Fruit fly (Drosophila melanogaster) whole organism, pupa: ENCODE measurements around the gene CG33223.
A peak's percentile ranks its signal among the peaks of the same experiment; 100 is the strongest.

ENCODE experiments used
- CG10348 ChIP-seq: fragments of 200-800 bp; sonication (Bioruptor generic); IDR thresholded peaks from 2 replicates; pipeline ENCODE4 v1.3.6; 2022; ENCODE audit warnings: missing biosample characterization, missing genetic modification characterization
- CG12605 ChIP-seq: fragments of 200-800 bp; sonication (Bioruptor generic); IDR thresholded peaks from 2 replicates; pipeline ENCODE4 v1.3.6; 2022; ENCODE audit warnings: missing biosample characterization, missing genetic modification characterization
- CG13204 ChIP-seq: fragments of 200-800 bp; sonication (Bioruptor generic); optimal IDR thresholded peaks from 2 replicates; lab custom pipeline; 2018; ENCODE audit warnings: missing biosample characterization, mild to moderate bottlenecking, missing genetic modification characterization, moderate library complexity
- CG14655 ChIP-seq: fragments of 200-800 bp; sonication (Bioruptor generic); optimal IDR thresholded peaks from 3 replicates; lab custom pipeline; 2017; ENCODE audit warnings: mild to moderate bottlenecking, missing biosample characterization, missing genetic modification reagents, missing genetic modification characterization
- CG15710 ChIP-seq: fragments of 200-800 bp; sonication (Bioruptor generic); optimal IDR thresholded peaks from 2 replicates; lab custom pipeline; 2018; ENCODE audit warnings: missing biosample characterization, mild to moderate bottlenecking, missing genetic modification characterization, moderate library complexity
- CG17806 ChIP-seq: fragments of 200-800 bp; sonication (Bioruptor generic); optimal IDR thresholded peaks from 2 replicates; lab custom pipeline; 2018; ENCODE audit warnings: missing biosample characterization, mild to moderate bottlenecking, missing genetic modification characterization, moderate library complexity
- CG32121 ChIP-seq: fragments of 200-800 bp; sonication (Bioruptor generic); IDR thresholded peaks from 2 replicates; pipeline ENCODE4 v1.3.6; 2022; ENCODE audit warnings: missing biosample characterization, missing genetic modification characterization
- CG34367 ChIP-seq: fragments of 200-800 bp; sonication (Bioruptor generic); optimal IDR thresholded peaks from 2 replicates; lab custom pipeline; 2018; ENCODE audit warnings: missing biosample characterization, mild to moderate bottlenecking, missing genetic modification characterization
- CG4496 ChIP-seq: fragments of 200-800 bp; sonication (Bioruptor generic); IDR thresholded peaks from 3 replicates; pipeline ENCODE4 v1.3.6; 2022; ENCODE audit warnings: missing biosample characterization, missing genetic modification characterization
- CG8159 ChIP-seq: fragments of 200-800 bp; sonication (Bioruptor generic); optimal IDR thresholded peaks from 3 replicates; lab custom pipeline; 2018; ENCODE audit warnings: missing biosample characterization, mild to moderate bottlenecking, missing genetic modification characterization, moderate library complexity
- CG8301 ChIP-seq: fragments of 200-800 bp; sonication (Bioruptor generic); optimal IDR thresholded peaks from 2 replicates; lab custom pipeline; 2018; ENCODE audit warnings: missing biosample characterization, mild to moderate bottlenecking, missing genetic modification characterization
- CG9948 ChIP-seq: fragments of 200-800 bp; sonication (Bioruptor generic); optimal IDR thresholded peaks from 2 replicates; lab custom pipeline; 2018; ENCODE audit warnings: missing biosample characterization, mild to moderate bottlenecking, missing genetic modification characterization, moderate library complexity
- D1 ChIP-seq: fragments of 200-800 bp; sonication (Bioruptor generic); optimal IDR thresholded peaks from 2 replicates; lab custom pipeline; 2018; ENCODE audit warnings: missing biosample characterization, mild to moderate bottlenecking, missing genetic modification characterization, moderate library complexity
- EcR ChIP-seq: fragments of 200-800 bp; sonication (Bioruptor generic); optimal IDR thresholded peaks from 3 replicates; lab custom pipeline; 2019; ENCODE audit warnings: missing biosample characterization, missing genetic modification characterization, mild to moderate bottlenecking, moderate library complexity, missing genetic modification reagents
- Ets98B ChIP-seq: fragments of 200-800 bp; sonication (Bioruptor generic); IDR thresholded peaks from 2 replicates; pipeline ENCODE4 v1.3.6; 2022; ENCODE audit warnings: missing biosample characterization, missing genetic modification characterization
- Pif1A ChIP-seq: fragments of 200-800 bp; sonication (Bioruptor generic); optimal IDR thresholded peaks from 3 replicates; lab custom pipeline; 2016; ENCODE audit warnings: missing biosample characterization, missing genetic modification characterization
- Pif1B ChIP-seq: fragments of 200-800 bp; sonication (Bioruptor generic); optimal IDR thresholded peaks from 3 replicates; lab custom pipeline; 2016; ENCODE audit warnings: missing biosample characterization, missing genetic modification characterization
- Snoo ChIP-seq: fragments of 200-800 bp; sonication (Bioruptor generic); optimal IDR thresholded peaks from 3 replicates; lab custom pipeline; 2017; ENCODE audit warnings: missing biosample characterization, mild to moderate bottlenecking, missing genetic modification characterization, inconsistent platforms
- fd96Ca ChIP-seq: fragments of 200-800 bp; sonication (Bioruptor generic); IDR thresholded peaks from 3 replicates; pipeline ENCODE4 v1.3.6; 2022; ENCODE audit warnings: missing biosample characterization, missing genetic modification characterization
- gl ChIP-seq: fragments of 200-800 bp; sonication (Bioruptor generic); optimal IDR thresholded peaks from 2 replicates; lab custom pipeline; 2018; ENCODE audit warnings: missing biosample characterization, mild to moderate bottlenecking, missing genetic modification characterization
- rn ChIP-seq: fragments of 200-800 bp; sonication (Bioruptor generic); IDR thresholded peaks from 2 replicates; pipeline ENCODE4 v1.3.6; 2022; ENCODE audit warnings: missing biosample characterization, missing genetic modification characterization

The CG33223 gene

DNA sequence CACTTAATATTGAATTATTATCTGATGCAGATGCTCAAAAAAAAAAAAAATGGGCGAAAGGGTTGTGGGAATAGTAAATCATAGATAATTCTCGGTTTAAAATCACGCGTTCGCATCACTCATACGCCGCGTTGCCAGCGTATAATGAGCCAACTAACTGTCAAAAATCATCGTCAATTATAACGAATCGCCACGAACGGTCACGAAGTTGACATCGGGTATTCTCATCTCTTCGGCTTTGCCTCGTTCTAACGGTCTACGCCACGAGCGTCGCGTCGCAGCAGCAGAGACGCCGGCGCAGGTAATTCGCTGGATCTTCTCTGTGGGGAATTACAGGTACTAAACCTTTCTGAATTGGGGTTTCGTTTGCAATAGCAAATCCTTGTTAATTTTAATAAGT, 17.7 kb upstream of the CG33223 start:
- TF ChIP-seq rn (GFP tag; lab: Robert Waterston, UW) (no peak), CG9948 (tag; lab: Kevin White, UChicago) (no peak), CG13204 (no peak), Pif1B (GFP tag; lab: Kevin White, UChicago) (no peak), CG8159 (tag; lab: Kevin White, UChicago) (no peak), fd96Ca (no peak), CG4496 (GFP tag; lab: Robert Waterston, UW) (no peak), CG14655 (GFP tag; lab: Kevin White, UChicago) (no peak), Snoo (no peak), CG32121 (no peak), Ets98B (GFP tag; lab: Robert Waterston, UW) (no peak), gl (tag; lab: Kevin White, UChicago) (no peak), Pif1A (no peak), CG34367 (tag; lab: Kevin White, UChicago) (no peak), CG17806 (tag; lab: Kevin White, UChicago) (no peak), D1 (no peak), CG10348 (no peak), CG12605 (GFP tag; lab: Robert Waterston, UW) (no peak), CG8301 (tag; lab: Kevin White, UChicago) (no peak)

DNA sequence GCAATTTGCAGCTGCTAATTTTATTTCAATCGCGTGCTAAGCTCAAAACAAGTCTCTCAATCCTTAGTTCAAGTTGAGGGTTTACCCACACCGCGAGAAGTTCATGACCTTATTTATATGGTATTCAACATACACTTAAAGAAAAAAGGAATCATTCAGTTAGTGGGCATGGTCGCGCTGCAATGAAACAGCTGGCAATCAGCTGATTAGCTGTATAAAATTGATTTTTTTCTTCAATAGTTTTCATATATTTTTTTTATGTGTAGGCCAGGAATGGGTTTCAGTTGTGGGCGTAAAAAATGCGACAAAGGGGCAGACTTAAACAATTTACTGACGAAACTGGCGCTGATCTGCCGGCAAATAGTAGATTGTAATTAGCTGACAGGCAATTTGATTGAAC, 15.5 kb upstream of the CG33223 start:
- TF ChIP-seq CG8301 (tag; lab: Kevin White, UChicago) (no peak), CG34367 (tag; lab: Kevin White, UChicago) (no peak), fd96Ca (no peak; the same call in 2 of the 3 replicates), CG12605 (GFP tag; lab: Robert Waterston, UW) (0 out of 2 replicates have a peak, but pooled peaks have one; percentile 14), gl (tag; lab: Kevin White, UChicago) (no peak), CG4496 (GFP tag; lab: Robert Waterston, UW) (peak; percentile 49; the same call in 1 of the 3 replicates), Pif1A (peak; percentile 7), CG9948 (tag; lab: Kevin White, UChicago) (no peak), Ets98B (GFP tag; lab: Robert Waterston, UW) (peak; percentile 11; the same call in 1 of the 2 replicates), CG17806 (tag; lab: Kevin White, UChicago) (no peak), Snoo (no peak), EcR (GFP tag; lab: Kevin White, UChicago) (no peak)

DNA sequence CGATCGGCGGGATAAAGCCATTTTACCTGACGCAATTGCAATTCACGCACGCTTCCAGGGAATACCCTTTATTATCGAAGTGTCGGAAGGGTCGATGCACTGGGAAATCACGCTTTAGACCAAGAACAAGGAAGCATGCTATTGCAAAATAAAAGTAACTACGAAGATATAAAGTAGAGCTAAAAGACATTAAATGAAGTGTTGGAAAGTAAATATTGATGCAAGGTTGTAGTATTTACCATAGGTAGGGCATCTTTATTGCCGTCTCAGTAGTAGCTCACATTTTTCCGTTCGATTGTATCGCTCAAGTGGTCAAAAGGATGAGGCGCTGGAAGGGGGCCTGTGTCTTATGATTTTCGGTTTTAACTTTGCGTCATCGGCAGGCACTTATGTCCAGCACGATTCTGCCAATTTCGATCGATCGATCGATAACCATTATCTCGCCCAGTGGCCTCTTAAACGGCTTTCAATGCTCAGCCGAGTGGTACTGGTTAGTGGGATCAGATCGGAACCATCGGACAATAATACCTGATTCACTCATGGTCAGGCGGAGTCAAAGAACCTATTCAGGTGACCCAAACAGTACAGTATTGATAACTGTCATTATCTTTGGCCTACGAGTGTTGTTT, 14.0 kb upstream of the CG33223 start:
- TF ChIP-seq Snoo = no peak
- peak; percentile 28 for TF ChIP-seq EcR (GFP tag; lab: Kevin White, UChicago)
- TF ChIP-seq CG14655 (GFP tag; lab: Kevin White, UChicago) = no peak
- peak; percentile 5 for TF ChIP-seq CG15710 (tag; lab: Kevin White, UChicago)
- peak; percentile 43 for TF ChIP-seq CG8159 (tag; lab: Kevin White, UChicago)

DNA sequence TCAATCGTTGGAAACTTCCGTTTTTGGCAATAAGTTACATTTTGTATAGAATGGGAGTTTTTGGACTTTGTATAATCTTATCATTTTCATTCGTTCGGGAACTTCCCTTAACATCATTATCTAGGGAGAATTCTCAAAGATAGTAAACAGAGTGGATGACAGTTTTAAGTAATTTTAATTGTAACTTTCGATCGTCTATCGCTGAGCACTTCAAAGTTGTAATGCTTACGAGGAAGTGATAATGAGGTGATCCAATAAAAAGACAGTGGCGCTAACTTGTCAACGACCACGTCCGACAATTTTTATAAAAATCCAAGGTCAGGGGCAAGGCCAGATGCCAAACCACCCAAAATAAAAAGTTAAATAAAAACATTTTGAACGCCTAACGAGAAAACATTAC, 12.7 kb upstream of the CG33223 start:
- TF ChIP-seq CG17806 (tag; lab: Kevin White, UChicago) = no peak
- no peak for TF ChIP-seq CG34367 (tag; lab: Kevin White, UChicago)
- no peak for TF ChIP-seq CG10348
- no peak for TF ChIP-seq CG8159 (tag; lab: Kevin White, UChicago)
- no peak for TF ChIP-seq D1
- TF ChIP-seq CG32121 = no peak
- TF ChIP-seq CG12605 (GFP tag; lab: Robert Waterston, UW) = no peak
- TF ChIP-seq CG8301 (tag; lab: Kevin White, UChicago) = no peak
- TF ChIP-seq fd96Ca = no peak
- no peak for TF ChIP-seq CG9948 (tag; lab: Kevin White, UChicago)
- no peak for TF ChIP-seq CG15710 (tag; lab: Kevin White, UChicago)
- no peak for TF ChIP-seq CG4496 (GFP tag; lab: Robert Waterston, UW)
- TF ChIP-seq Snoo = no peak
- TF ChIP-seq Ets98B (GFP tag; lab: Robert Waterston, UW) = no peak
- TF ChIP-seq gl (tag; lab: Kevin White, UChicago) = no peak
- TF ChIP-seq EcR (GFP tag; lab: Kevin White, UChicago) = no peak

DNA sequence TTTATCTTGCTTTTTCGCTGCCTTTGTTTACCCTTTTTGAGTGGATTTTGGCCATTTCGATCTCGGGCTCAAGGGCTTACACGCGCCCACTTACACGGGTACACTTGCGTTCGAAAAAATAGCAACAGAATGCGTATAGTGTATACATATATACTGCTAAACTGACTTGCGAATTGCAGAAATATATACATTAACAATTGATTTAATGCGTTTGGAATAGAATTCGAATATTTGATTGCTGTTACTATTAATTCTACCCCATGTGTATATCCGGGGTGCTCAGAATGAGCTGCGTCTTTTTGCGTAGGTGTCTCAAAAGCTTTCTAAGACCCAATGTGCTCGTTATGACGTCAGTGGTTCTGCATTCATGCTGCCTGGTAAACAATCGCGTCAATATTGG, 9.8 kb upstream of the CG33223 start:
- TF ChIP-seq CG14655 (GFP tag; lab: Kevin White, UChicago) (no peak), CG4496 (GFP tag; lab: Robert Waterston, UW) (no peak), fd96Ca (no peak), CG8159 (tag; lab: Kevin White, UChicago) (no peak), CG9948 (tag; lab: Kevin White, UChicago) (no peak)

DNA sequence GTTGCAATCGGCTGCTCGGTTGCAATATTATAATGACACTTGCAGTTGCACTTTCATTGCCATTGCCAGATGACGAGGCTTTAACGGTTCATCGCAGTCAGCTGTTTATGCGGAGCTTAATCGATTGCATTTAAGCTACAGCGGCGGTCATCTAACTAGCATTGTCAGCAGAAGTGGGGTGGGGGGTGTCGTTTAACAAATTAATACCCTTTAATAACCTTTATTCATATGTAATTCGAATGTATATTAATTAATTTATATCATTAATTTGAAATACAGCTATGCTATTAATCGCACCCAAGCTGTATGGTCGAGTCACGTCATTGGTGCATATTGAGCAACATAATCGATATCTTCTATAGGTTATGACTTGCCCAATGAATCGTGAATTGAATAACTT, 9.2 kb upstream of the CG33223 start:
- TF ChIP-seq rn (GFP tag; lab: Robert Waterston, UW) (no peak; the same call in 1 of the 2 replicates), Pif1B (GFP tag; lab: Kevin White, UChicago) (peak; percentile 78), fd96Ca (peak; percentile 92), Ets98B (GFP tag; lab: Robert Waterston, UW) (peak; percentile 92), CG15710 (tag; lab: Kevin White, UChicago) (peak; percentile 81), Pif1A (peak; percentile 73), CG32121 (peak; percentile 85), CG4496 (GFP tag; lab: Robert Waterston, UW) (peak; percentile 93), Snoo (peak; percentile 77), CG17806 (tag; lab: Kevin White, UChicago) (peak; percentile 70), CG10348 (no peak), CG12605 (GFP tag; lab: Robert Waterston, UW) (peak; percentile 87), CG8301 (tag; lab: Kevin White, UChicago) (peak; percentile 72), gl (tag; lab: Kevin White, UChicago) (peak; percentile 36), D1 (no peak), CG8159 (tag; lab: Kevin White, UChicago) (peak; percentile 78), CG14655 (GFP tag; lab: Kevin White, UChicago) (peak; percentile 79), CG34367 (tag; lab: Kevin White, UChicago) (peak; percentile 65), EcR (GFP tag; lab: Kevin White, UChicago) (no peak), CG9948 (tag; lab: Kevin White, UChicago) (peak; percentile 69), CG13204 (no peak)
